Worm (Caenorhabditis elegans) whole organism, young adult: ENCODE results near the gene F12A10.8.
"Not testable (repeated sequence)": the region's sequence is repeated elsewhere in the genome, so short reads cannot be mapped to it uniquely, and the experiment has no call there.

ENCODE experiments used
- B0336.3 ChIP-seq: fragments of 200-800 bp; sonication (Bioruptor generic); IDR thresholded peaks from 2 replicates; pipeline ENCODE4 v1.3.6; 2022; ENCODE audit warnings: missing genetic modification characterization, missing compliant biosample characterization
- C17E4.6 ChIP-seq: fragments of 200-800 bp; sonication (Bioruptor generic); IDR thresholded peaks from 2 replicates; pipeline ENCODE4 v1.3.6; 2022; ENCODE audit warnings: missing genetic modification reagents, missing genetic modification characterization, missing compliant biosample characterization
- F23B12.7 ChIP-seq: sonication (generic microtip); optimal IDR thresholded peaks from 2 replicates; lab custom pipeline; 2017; ENCODE audit warnings: missing genetic modification characterization, mild to moderate bottlenecking, missing compliant biosample characterization, antibody characterized with exemption, moderate library complexity; ENCODE audit not compliant: insufficient read depth
- F33H1.4 ChIP-seq: fragments of 200-800 bp; sonication (Bioruptor generic); IDR thresholded peaks from 2 replicates; pipeline ENCODE4 v1.3.6; 2022; ENCODE audit warnings: missing genetic modification reagents, missing genetic modification characterization, missing compliant biosample characterization
- F37B4.10 ChIP-seq: fragments of 200-800 bp; sonication (Bioruptor generic); IDR thresholded peaks from 2 replicates; pipeline ENCODE4 v1.3.6; 2022; ENCODE audit warnings: missing genetic modification characterization, missing compliant biosample characterization
- T26A5.8 ChIP-seq: sonication (generic microtip); optimal IDR thresholded peaks from 2 replicates; lab custom pipeline; 2016; ENCODE audit warnings: missing genetic modification characterization, missing compliant biosample characterization
- akir-1 ChIP-seq: fragments of 200-800 bp; sonication (Bioruptor generic); optimal IDR thresholded peaks from 2 replicates; lab custom pipeline; 2018; ENCODE audit warnings: mild to moderate bottlenecking, missing genetic modification characterization, moderate library complexity, missing compliant biosample characterization
- aptf-3 ChIP-seq: fragments of 200-800 bp; sonication (Bioruptor generic); IDR thresholded peaks from 2 replicates; pipeline ENCODE4 v1.3.6; 2022; ENCODE audit warnings: missing genetic modification characterization, missing compliant biosample characterization
- attf-3 ChIP-seq: fragments of 200-800 bp; sonication (Bioruptor generic); conservative IDR thresholded peaks from 2 replicates; pipeline ENCODE4 v1.3.6; 2022; ENCODE audit warnings: missing genetic modification reagents, missing genetic modification characterization, missing compliant biosample characterization
- bed-2 ChIP-seq: fragments of 200-800 bp; sonication (Bioruptor generic); IDR thresholded peaks from 2 replicates; pipeline ENCODE4 v1.3.6; 2022; ENCODE audit warnings: missing genetic modification reagents, missing genetic modification characterization, missing compliant biosample characterization
- cebp-1 ChIP-seq, 2 experiments: fragments of 200-800 bp in 1 of 2; sonication (Bioruptor generic) in 1 of 2; sonication (generic microtip) in 1 of 2; IDR thresholded peaks in 1 of 2; optimal IDR thresholded peaks in 1 of 2; 2 replicates each; pipeline versions ENCODE4 v1.3.6 to Lab custom; 2017 to 2022; ENCODE audit warnings: missing compliant biosample characterization in 2 of 2, missing genetic modification characterization in 2 of 2, mild to moderate bottlenecking in 1 of 2, missing genetic modification reagents in 1 of 2, moderate library complexity in 1 of 2
- ceh-100 ChIP-seq: fragments of 200-800 bp; sonication (Bioruptor generic); IDR thresholded peaks from 2 replicates; pipeline ENCODE4 v1.3.6; 2022; ENCODE audit warnings: missing genetic modification reagents, missing genetic modification characterization, missing compliant biosample characterization
- ceh-40 ChIP-seq: fragments of 200-800 bp; sonication (Bioruptor generic); IDR thresholded peaks from 2 replicates; pipeline ENCODE4 v1.3.6; 2022; ENCODE audit warnings: missing genetic modification characterization, missing compliant biosample characterization
- ceh-58 ChIP-seq: fragments of 200-800 bp; sonication (Bioruptor generic); IDR thresholded peaks from 2 replicates; pipeline ENCODE4 v1.3.6; 2022; ENCODE audit warnings: missing genetic modification characterization, missing compliant biosample characterization
- ceh-79 ChIP-seq: sonication (generic microtip); optimal IDR thresholded peaks from 2 replicates; lab custom pipeline; 2017; ENCODE audit warnings: mild to moderate bottlenecking, missing genetic modification characterization, missing compliant biosample characterization
- ceh-91 ChIP-seq: fragments of 200-800 bp; sonication (Bioruptor generic); IDR thresholded peaks from 2 replicates; pipeline ENCODE4 v1.3.6; 2022; ENCODE audit warnings: missing genetic modification reagents, missing genetic modification characterization, missing compliant biosample characterization
- die-1 ChIP-seq: sonication (generic microtip); optimal IDR thresholded peaks from 2 replicates; lab custom pipeline; 2016; ENCODE audit warnings: missing genotype, mild to moderate bottlenecking, missing genetic modification characterization, missing compliant biosample characterization
- dox-1 ChIP-seq: fragments of 200-800 bp; sonication (Bioruptor generic); IDR thresholded peaks from 2 replicates; pipeline ENCODE4 v1.3.6; 2022; ENCODE audit warnings: missing genetic modification reagents, missing genetic modification characterization, missing compliant biosample characterization
- egl-18 ChIP-seq: fragments of 200-800 bp; sonication (Bioruptor generic); IDR thresholded peaks from 2 replicates; pipeline ENCODE4 v1.3.6; 2022; ENCODE audit warnings: missing genetic modification reagents, missing genetic modification characterization, missing compliant biosample characterization
- ekl-4 ChIP-seq: fragments of 200-800 bp; sonication (Bioruptor generic); IDR thresholded peaks from 2 replicates; pipeline ENCODE4 v1.3.6; 2022; ENCODE audit warnings: missing genetic modification reagents, missing genetic modification characterization, missing compliant biosample characterization
- hlh-12 ChIP-seq: sonication (generic microtip); optimal IDR thresholded peaks from 2 replicates; lab custom pipeline; 2016; ENCODE audit warnings: missing genetic modification characterization, missing compliant biosample characterization
- hrde-1 ChIP-seq: sonication (generic microtip); optimal IDR thresholded peaks from 2 replicates; lab custom pipeline; 2016; ENCODE audit warnings: missing genetic modification characterization, mild to moderate bottlenecking, missing compliant biosample characterization, moderate library complexity, missing genotype, missing genetic modification reagents, borderline replicate concordance
- let-526 ChIP-seq: fragments of 200-800 bp; sonication (Bioruptor generic); IDR thresholded peaks from 2 replicates; pipeline ENCODE4 v1.3.6; 2022; ENCODE audit warnings: missing genetic modification reagents, missing genetic modification characterization, missing compliant biosample characterization
- lsl-1 ChIP-seq: fragments of 200-800 bp; sonication (Bioruptor generic); optimal IDR thresholded peaks from 2 replicates; lab custom pipeline; 2018; ENCODE audit warnings: mild to moderate bottlenecking, missing genetic modification characterization, moderate library complexity, missing compliant biosample characterization
- madf-6 ChIP-seq: fragments of 200-800 bp; sonication (Bioruptor generic); IDR thresholded peaks from 2 replicates; pipeline ENCODE4 v1.3.6; 2022; ENCODE audit warnings: missing genetic modification reagents, missing genetic modification characterization, missing compliant biosample characterization
- mel-28 ChIP-seq: sonication (generic microtip); optimal IDR thresholded peaks from 2 replicates; lab custom pipeline; 2016; ENCODE audit warnings: borderline replicate concordance, mild to moderate bottlenecking, missing genetic modification characterization, missing compliant biosample characterization
- mes-4 ChIP-seq: sonication (generic microtip); optimal IDR thresholded peaks from 2 replicates; lab custom pipeline; 2016; ENCODE audit warnings: missing genotype, missing genetic modification characterization, missing compliant biosample characterization
- nfya-1 ChIP-seq: sonication (generic microtip); optimal IDR thresholded peaks from 2 replicates; lab custom pipeline; 2017; ENCODE audit warnings: antibody characterized with exemption, missing compliant biosample characterization, missing genetic modification characterization, borderline replicate concordance; ENCODE audit not compliant: insufficient read depth
- rec-8 ChIP-seq, 2 experiments: sonication (generic microtip); optimal IDR thresholded peaks; 2 replicates each; lab custom pipeline; 2016; ENCODE audit warnings: mild to moderate bottlenecking in 2 of 2, missing genetic modification characterization in 2 of 2, missing genetic modification reagents in 2 of 2, missing genotype in 2 of 2, missing biosample characterization in 1 of 2, missing compliant biosample characterization in 1 of 2, moderate library complexity in 1 of 2
- rpc-1 ChIP-seq, 2 experiments: fragments of 150-350 bp in 1 of 2; sonication (generic microtip) in 1 of 2; optimal IDR thresholded peaks; 2 replicates each; lab custom pipeline; 2014 to 2018; ENCODE audit warnings: missing biosample characterization in 1 of 2, missing genetic modification characterization in 1 of 2, missing genetic modification reagents in 1 of 2, missing genotype in 1 of 2
- snpc-1.3 ChIP-seq: sonication (generic microtip); optimal IDR thresholded peaks from 2 replicates; lab custom pipeline; 2017; ENCODE audit warnings: missing genetic modification characterization, mild to moderate bottlenecking, missing compliant biosample characterization, antibody characterized with exemption, moderate library complexity, missing genotype, missing genetic modification reagents; ENCODE audit not compliant: insufficient read depth
- tbp1 ChIP-seq: fragments of 200-800 bp; sonication (Bioruptor generic); optimal IDR thresholded peaks from 2 replicates; lab custom pipeline; 2018; ENCODE audit warnings: mild to moderate bottlenecking, missing genetic modification characterization, missing compliant biosample characterization
- zim-3 ChIP-seq: sonication (generic microtip); optimal IDR thresholded peaks from 2 replicates; lab custom pipeline; 2017; ENCODE audit warnings: mild to moderate bottlenecking, missing genetic modification characterization, moderate library complexity, missing compliant biosample characterization
- ztf-28 ChIP-seq: fragments of 200-800 bp; sonication (Bioruptor generic); IDR thresholded peaks from 2 replicates; pipeline ENCODE4 v1.3.6; 2022; ENCODE audit warnings: missing genetic modification reagents, missing genetic modification characterization, missing compliant biosample characterization

F12A10.8 gene

ce11 chrII:5541685-5542084, 40.8 kb upstream of the F12A10.8 start, which contains the start of gene C17C3.24:
Gene C17C3.24, minus strand, starts transcription at chrII:5541785.
- TF ChIP-seq tbp1 (GFP tag; lab: Kevin White, UChicago) = no peak

- not testable (repeated sequence) for TF ChIP-seq zim-3; ceh-40 (GFP tag; lab: Robert Waterston, UW); bed-2 (GFP tag; lab: Robert Waterston, UW)
Measured at ce11 chrII:5540113-5540512, 39.2 kb upstream of the F12A10.8 start, which contains the start of gene hlh-27. Gene hlh-27, minus strand, starts transcription at chrII:5540213.

ce11 chrII:5537524-5537923, 36.7 kb upstream of the F12A10.8 start, which contains the start of gene C17C3.11:
Gene C17C3.11, plus strand, starts transcription at chrII:5537824.
- TF ChIP-seq F23B12.7 (tag; lab: Kevin White, UChicago) = no peak
- no peak for TF ChIP-seq ceh-91 (GFP tag; lab: Robert Waterston, UW)
- no peak for TF ChIP-seq ztf-28 (GFP tag; lab: Robert Waterston, UW)
- TF ChIP-seq hlh-12 (tag; lab: Kevin White, UChicago) = no peak
- no peak for TF ChIP-seq snpc-1.3 (tag; lab: Kevin White, UChicago)
- TF ChIP-seq egl-18 (GFP tag; lab: Robert Waterston, UW) = no peak
- no peak for TF ChIP-seq ceh-100 (GFP tag; lab: Robert Waterston, UW)

ce11 chrII:5537078-5537477, 36.2 kb upstream of the F12A10.8 start:
- peak; percentile 39; the same call in 1 of the 2 replicates for TF ChIP-seq attf-3 (GFP tag; lab: Robert Waterston, UW)
- TF ChIP-seq cebp-1 (GFP tag; IDR thresholded peaks at IDR 0.05; lab: Robert Waterston, UW) = no peak
- no peak for TF ChIP-seq cebp-1 (tag; optimal IDR thresholded peaks at IDR 0.05; lab: Kevin White, UChicago)
- no peak for TF ChIP-seq madf-6

ce11 chrII:5534939-5535338, 34.1 kb upstream of the F12A10.8 start, which contains the start of gene hlh-25:
Gene hlh-25, plus strand, starts transcription at chrII:5535239.
- not testable (repeated sequence) for TF ChIP-seq F23B12.7 (tag; lab: Kevin White, UChicago); lsl-1 (GFP tag; lab: Kevin White, UChicago); let-526 (GFP tag; lab: Robert Waterston, UW)

ce11 chrII:5533642-5534041, 32.8 kb upstream of the F12A10.8 start, which contains the start of gene hlh-26:
Gene hlh-26, minus strand, starts transcription at chrII:5533742.
- no peak for TF ChIP-seq F33H1.4 (GFP tag; lab: Robert Waterston, UW)
- TF ChIP-seq mes-4 = no peak
- no peak for TF ChIP-seq mel-28 (tag; lab: Kevin White, UChicago)
- no peak for TF ChIP-seq B0336.3 (GFP tag; lab: Robert Waterston, UW)
- TF ChIP-seq ekl-4 (GFP tag; lab: Robert Waterston, UW) = no peak
- no peak for TF ChIP-seq akir-1
- TF ChIP-seq bed-2 (GFP tag; lab: Robert Waterston, UW) = no peak
- no peak for TF ChIP-seq ceh-58 (GFP tag; lab: Robert Waterston, UW)
- no peak for TF ChIP-seq hrde-1 (tag; lab: Kevin White, UChicago)
- TF ChIP-seq rpc-1 (optimal IDR thresholded peaks at IDR 0.05; lab: Kevin White, UChicago) = no peak
- no peak for TF ChIP-seq rpc-1 (tag; optimal IDR thresholded peaks at IDR 0.05; lab: Kevin White, UChicago)
- TF ChIP-seq die-1 (tag; lab: Kevin White, UChicago) = no peak
- TF ChIP-seq F37B4.10 (GFP tag; lab: Robert Waterston, UW) = no peak
- no peak for TF ChIP-seq aptf-3 (GFP tag; lab: Robert Waterston, UW)
- TF ChIP-seq ceh-79 = no peak
- TF ChIP-seq rec-8 (tag; optimal IDR thresholded peaks at IDR 0.05; lab: Kevin White, UChicago) = no peak
- TF ChIP-seq T26A5.8 (tag; lab: Kevin White, UChicago) = no peak
- no peak for TF ChIP-seq nfya-1 (tag; lab: Kevin White, UChicago)
- TF ChIP-seq ceh-91 (GFP tag; lab: Robert Waterston, UW) = no peak
- TF ChIP-seq C17E4.6 (GFP tag; lab: Robert Waterston, UW) = no peak
- TF ChIP-seq dox-1 = no peak
